Fruit fly (Drosophila melanogaster) whole organism, adult: ENCODE data around the gene SkpD.

Experiments
- CG11617 ChIP-seq: fragments of 200-800 bp; sonication (Bioruptor generic); optimal IDR thresholded peaks from 2 replicates; lab custom pipeline; 2017; ENCODE audit warnings: mild to moderate bottlenecking, missing biosample characterization, missing genetic modification reagents, missing genetic modification characterization
- CG12768 ChIP-seq: fragments of 200-800 bp; sonication (Bioruptor generic); optimal IDR thresholded peaks from 2 replicates; lab custom pipeline; 2017; ENCODE audit warnings: missing biosample characterization, missing genetic modification characterization, mild to moderate bottlenecking, moderate library complexity, missing genetic modification reagents
- CG14711 ChIP-seq: fragments of 200-800 bp; sonication (Bioruptor generic); optimal IDR thresholded peaks from 2 replicates; lab custom pipeline; 2018; ENCODE audit warnings: missing biosample characterization, mild to moderate bottlenecking, missing genetic modification characterization, moderate library complexity
- CG1620 ChIP-seq: fragments of 200-800 bp; sonication (Bioruptor generic); optimal IDR thresholded peaks from 2 replicates; lab custom pipeline; 2016; ENCODE audit warnings: missing biosample characterization, missing genetic modification characterization
- CG33017 ChIP-seq: fragments of 200-800 bp; sonication (Bioruptor generic); optimal IDR thresholded peaks from 2 replicates; lab custom pipeline; 2018; ENCODE audit warnings: missing biosample characterization, mild to moderate bottlenecking, missing genetic modification characterization, moderate library complexity
- CG5204 ChIP-seq: fragments of 200-800 bp; sonication (Bioruptor generic); optimal IDR thresholded peaks from 2 replicates; lab custom pipeline; 2016; ENCODE audit warnings: missing biosample characterization, missing genetic modification characterization
- CG7045 ChIP-seq: fragments of 200-800 bp; sonication (Bioruptor generic); optimal IDR thresholded peaks from 2 replicates; lab custom pipeline; 2017; ENCODE audit warnings: missing biosample characterization, mild to moderate bottlenecking, missing genetic modification characterization
- CG7101 ChIP-seq: fragments of 200-800 bp; sonication (Bioruptor generic); optimal IDR thresholded peaks from 2 replicates; lab custom pipeline; 2018; ENCODE audit warnings: missing biosample characterization, mild to moderate bottlenecking, missing genetic modification characterization, moderate library complexity
- Clk ChIP-seq: fragments of 200-800 bp; sonication (Bioruptor generic); optimal IDR thresholded peaks from 2 replicates; lab custom pipeline; 2017; ENCODE audit warnings: missing biosample characterization, missing genetic modification characterization
- Crg-1 ChIP-seq: fragments of 200-800 bp; sonication (Bioruptor generic); optimal IDR thresholded peaks from 2 replicates; lab custom pipeline; 2016; ENCODE audit warnings: missing biosample characterization, missing genetic modification characterization
- Hr96 ChIP-seq: fragments of 200-800 bp; sonication (Bioruptor generic); optimal IDR thresholded peaks from 2 replicates; lab custom pipeline; 2016; ENCODE audit warnings: missing biosample characterization, missing genetic modification characterization
- Mnt ChIP-seq: fragments of 200-800 bp; sonication (Bioruptor generic); optimal IDR thresholded peaks from 2 replicates; lab custom pipeline; 2016; ENCODE audit warnings: missing biosample characterization, mild to moderate bottlenecking, missing genetic modification characterization
- bab1 ChIP-seq: fragments of 200-800 bp; sonication (Bioruptor generic); optimal IDR thresholded peaks from 3 replicates; lab custom pipeline; 2019; ENCODE audit warnings: missing biosample characterization, mild to moderate bottlenecking, missing genetic modification characterization, moderate library complexity
- cic ChIP-seq: fragments of 200-800 bp; sonication (Bioruptor generic); optimal IDR thresholded peaks from 2 replicates; lab custom pipeline; 2017; ENCODE audit warnings: missing biosample characterization, mild to moderate bottlenecking, missing genetic modification characterization, moderate library complexity
- cnc ChIP-seq, 2 experiments: fragments of >200 bp; optimal IDR thresholded peaks; 2 replicates each; lab custom pipeline; 2017
- kay ChIP-seq: fragments of 200-800 bp; sonication (Bioruptor generic); peaks from one replicate; lab custom pipeline; 2016; ENCODE audit warnings: missing biosample characterization, missing genetic modification characterization, borderline replicate concordance
- ovo ChIP-seq: fragments of 200-800 bp; sonication (Bioruptor generic); optimal IDR thresholded peaks from 2 replicates; lab custom pipeline; 2016; ENCODE audit warnings: missing biosample characterization, missing genetic modification characterization
- pad ChIP-seq: fragments of 200-800 bp; sonication (Bioruptor generic); optimal IDR thresholded peaks from 3 replicates; lab custom pipeline; 2017; ENCODE audit warnings: missing biosample characterization, missing genetic modification characterization, mild to moderate bottlenecking, moderate library complexity, missing genetic modification reagents
- tj ChIP-seq: fragments of 200-800 bp; sonication (Bioruptor generic); optimal IDR thresholded peaks from 3 replicates; lab custom pipeline; 2017; ENCODE audit warnings: missing biosample characterization, mild to moderate bottlenecking, missing genetic modification characterization, moderate library complexity
- toe ChIP-seq: fragments of 200-800 bp; sonication (Bioruptor generic); optimal IDR thresholded peaks from 2 replicates; lab custom pipeline; 2016; ENCODE audit warnings: missing biosample characterization, missing genetic modification characterization

SkpD gene

DNA sequence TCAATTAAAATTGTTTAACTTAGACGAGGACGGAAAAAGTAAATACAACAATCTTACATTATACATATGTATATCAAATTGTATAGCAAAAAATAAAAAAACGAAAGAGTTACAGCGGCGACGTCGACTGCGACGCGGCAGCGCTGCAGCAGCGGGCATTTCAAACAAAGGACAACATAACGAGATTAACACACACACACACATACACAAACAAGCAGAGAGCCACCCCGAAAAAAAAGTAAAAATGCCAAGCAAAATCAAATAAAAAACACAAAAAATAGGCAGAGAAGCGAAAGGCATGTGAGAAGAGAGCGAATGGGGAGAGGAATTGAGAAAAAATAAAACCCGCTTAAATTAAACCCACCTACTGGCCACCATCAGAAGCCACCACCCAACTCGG lies 15.2 kb downstream of the SkpD start:
- TF ChIP-seq Mnt (no peak), ovo (GFP tag; lab: Kevin White, UChicago) (no peak), Hr96 (GFP tag; lab: Kevin White, UChicago) (no peak), bab1 (no peak), cnc (optimal IDR thresholded peaks at IDR 0.05; lab: Kevin White, UChicago) (no peak), kay (GFP tag; lab: Kevin White, UChicago) (no peak), CG5204 (GFP tag; lab: Kevin White, UChicago) (no peak), CG14711 (tag; lab: Kevin White, UChicago) (no peak), CG1620 (GFP tag; lab: Kevin White, UChicago) (no peak), CG11617 (GFP tag; lab: Kevin White, UChicago) (no peak), cic (GFP tag; lab: Kevin White, UChicago) (no peak)

DNA sequence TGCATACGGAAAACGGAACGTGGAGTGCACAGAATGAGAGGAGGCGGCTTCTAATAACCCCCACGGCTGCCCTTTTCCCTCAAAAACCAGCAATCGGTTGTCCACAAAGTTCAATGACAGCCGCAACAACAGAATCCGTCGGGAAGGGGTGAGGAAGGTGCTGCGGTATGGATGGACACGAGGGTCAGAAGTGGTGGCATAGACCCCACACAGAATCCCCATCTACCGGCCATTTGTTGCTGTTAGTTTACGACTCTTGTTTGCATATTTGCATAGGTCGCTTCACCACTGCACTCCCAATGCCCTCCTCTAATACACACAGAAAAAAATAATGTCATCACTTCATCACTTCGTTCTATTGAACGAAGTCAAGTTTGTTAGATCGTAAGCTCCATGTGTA lies 26.5 kb downstream of the SkpD start:
- TF ChIP-seq pad (GFP tag; lab: Kevin White, UChicago) (no peak), toe (GFP tag; lab: Kevin White, UChicago) (no peak), Clk (GFP tag; lab: Kevin White, UChicago) (no peak), bab1 (no peak), CG12768 (GFP tag; lab: Kevin White, UChicago) (no peak), Hr96 (GFP tag; lab: Kevin White, UChicago) (no peak), kay (GFP tag; lab: Kevin White, UChicago) (no peak), CG14711 (tag; lab: Kevin White, UChicago) (no peak), ovo (GFP tag; lab: Kevin White, UChicago) (no peak), CG11617 (GFP tag; lab: Kevin White, UChicago) (no peak), CG7045 (GFP tag; lab: Kevin White, UChicago) (no peak), CG7101 (tag; lab: Kevin White, UChicago) (no peak), cic (GFP tag; lab: Kevin White, UChicago) (no peak), Crg-1 (no peak)

DNA sequence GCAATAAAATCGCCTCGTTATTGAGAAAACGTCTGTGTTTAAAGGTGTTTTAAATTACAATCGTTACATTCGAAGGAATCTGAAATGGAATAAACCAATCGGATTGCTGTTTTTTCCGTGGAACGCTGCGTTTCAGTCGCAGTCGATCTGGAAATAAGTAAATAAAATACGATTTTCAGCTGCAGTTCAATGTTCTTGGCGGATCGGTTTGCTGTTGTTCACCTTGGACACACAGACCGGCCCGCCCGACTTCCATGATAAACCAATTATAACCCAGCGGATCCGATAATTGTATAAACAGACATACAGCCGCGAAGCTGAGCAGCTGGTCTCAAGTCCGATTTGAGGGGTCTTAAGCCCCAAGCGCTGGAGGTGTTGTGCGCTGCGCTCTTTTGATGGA lies 27.8 kb downstream of the SkpD start:
- TF ChIP-seq CG12768 (GFP tag; lab: Kevin White, UChicago) = no peak
- TF ChIP-seq Hr96 (GFP tag; lab: Kevin White, UChicago) = no peak
- TF ChIP-seq CG33017 = no peak
- no peak for TF ChIP-seq CG5204 (GFP tag; lab: Kevin White, UChicago)
- TF ChIP-seq kay (GFP tag; lab: Kevin White, UChicago) = no peak
- TF ChIP-seq ovo (GFP tag; lab: Kevin White, UChicago) = no peak
- no peak for TF ChIP-seq Mnt
- no peak for TF ChIP-seq CG11617 (GFP tag; lab: Kevin White, UChicago)
- TF ChIP-seq Crg-1 = no peak
- no peak for TF ChIP-seq bab1
- no peak for TF ChIP-seq pad (GFP tag; lab: Kevin White, UChicago)
- no peak for TF ChIP-seq CG7101 (tag; lab: Kevin White, UChicago)
- TF ChIP-seq CG14711 (tag; lab: Kevin White, UChicago) = no peak
- TF ChIP-seq Clk (GFP tag; lab: Kevin White, UChicago) = no peak
- no peak for TF ChIP-seq tj (GFP tag; lab: Kevin White, UChicago)
- no peak for TF ChIP-seq cic (GFP tag; lab: Kevin White, UChicago)
- no peak for TF ChIP-seq CG7045 (GFP tag; lab: Kevin White, UChicago)
- TF ChIP-seq toe (GFP tag; lab: Kevin White, UChicago) = no peak
- no peak for TF ChIP-seq CG1620 (GFP tag; lab: Kevin White, UChicago)

DNA sequence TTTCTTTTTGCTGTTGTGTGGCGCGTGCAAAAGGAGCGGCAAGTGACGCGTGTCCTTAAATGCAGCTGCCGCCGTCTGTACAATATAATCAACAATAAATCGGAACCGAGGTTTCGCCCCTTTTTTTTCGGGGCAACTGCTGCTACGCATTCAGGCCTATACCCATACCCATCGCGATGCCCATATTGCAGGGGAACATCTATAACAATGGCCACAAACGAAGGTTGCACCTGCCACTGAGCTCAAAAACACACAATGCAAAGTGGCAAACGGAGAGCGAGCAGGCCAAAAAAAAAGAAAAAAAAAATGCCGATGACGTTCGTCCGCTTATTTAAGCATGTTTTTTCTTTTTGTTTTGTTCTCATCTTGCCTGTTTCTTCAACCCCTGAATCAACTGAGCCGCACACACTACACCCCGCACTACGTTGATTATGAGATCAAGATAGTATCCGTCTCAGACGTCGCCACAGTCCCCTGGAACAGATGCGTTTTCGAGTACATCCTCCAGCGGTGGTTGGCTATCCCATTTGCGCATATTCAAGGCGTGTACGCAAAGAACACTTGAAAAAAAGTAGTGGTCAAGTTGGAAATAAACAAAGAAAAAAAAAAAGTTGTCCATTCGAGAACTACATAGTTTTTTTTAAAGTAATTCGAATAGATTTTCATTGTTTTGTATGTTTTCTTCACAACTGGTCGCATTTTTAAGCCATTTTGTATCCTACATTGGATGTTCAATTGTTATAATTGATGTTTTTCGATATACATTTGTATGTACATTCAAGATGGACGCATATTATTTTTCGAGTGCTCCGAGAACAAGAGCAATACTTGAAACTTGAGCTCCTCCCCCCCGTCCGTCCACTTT lies 30.1 kb downstream of the SkpD start:
- TF ChIP-seq CG12768 (GFP tag; lab: Kevin White, UChicago) = no peak

DNA sequence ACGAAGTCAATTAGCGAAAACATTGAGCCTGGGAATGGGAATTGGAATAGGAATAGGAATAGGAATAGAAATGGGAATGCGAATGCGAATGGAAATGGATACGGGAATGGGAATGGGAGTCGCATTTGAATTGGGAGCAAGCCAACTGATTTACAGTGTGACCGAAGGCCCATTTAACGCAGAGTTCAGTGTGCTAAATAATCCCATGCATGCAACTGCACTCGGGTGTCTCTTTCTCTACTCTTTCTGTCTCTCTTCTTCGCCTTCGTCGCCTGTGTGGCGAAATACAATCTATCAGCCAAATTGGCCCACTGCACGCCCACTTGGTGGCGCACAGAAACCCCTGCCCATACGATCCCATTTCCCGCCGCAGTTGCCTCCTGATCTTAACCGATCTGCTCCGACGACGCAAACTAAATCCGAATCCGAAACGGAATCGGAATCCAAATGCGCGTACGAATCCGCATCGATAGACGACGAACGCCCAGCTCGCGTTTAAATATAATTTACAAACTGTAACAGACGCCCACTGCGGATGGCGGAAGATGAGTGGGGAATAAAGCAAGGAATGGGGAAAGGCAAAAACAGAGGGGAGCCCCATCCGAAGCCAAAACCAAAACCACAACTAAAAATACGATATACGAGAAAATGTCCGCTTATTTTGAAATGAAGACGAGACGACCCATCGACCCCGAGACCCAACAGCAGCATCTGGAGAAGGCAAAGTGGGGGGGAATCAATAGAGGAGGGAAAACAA lies 31.7 kb downstream of the SkpD start:
- TF ChIP-seq CG1620 (GFP tag; lab: Kevin White, UChicago) (no peak), ovo (GFP tag; lab: Kevin White, UChicago) (no peak), CG12768 (GFP tag; lab: Kevin White, UChicago) (no peak), CG5204 (GFP tag; lab: Kevin White, UChicago) (no peak), cnc (optimal IDR thresholded peaks at IDR 0.05; lab: Kevin White, UChicago) (no peak), Clk (GFP tag; lab: Kevin White, UChicago) (no peak), Crg-1 (no peak), bab1 (no peak)

DNA sequence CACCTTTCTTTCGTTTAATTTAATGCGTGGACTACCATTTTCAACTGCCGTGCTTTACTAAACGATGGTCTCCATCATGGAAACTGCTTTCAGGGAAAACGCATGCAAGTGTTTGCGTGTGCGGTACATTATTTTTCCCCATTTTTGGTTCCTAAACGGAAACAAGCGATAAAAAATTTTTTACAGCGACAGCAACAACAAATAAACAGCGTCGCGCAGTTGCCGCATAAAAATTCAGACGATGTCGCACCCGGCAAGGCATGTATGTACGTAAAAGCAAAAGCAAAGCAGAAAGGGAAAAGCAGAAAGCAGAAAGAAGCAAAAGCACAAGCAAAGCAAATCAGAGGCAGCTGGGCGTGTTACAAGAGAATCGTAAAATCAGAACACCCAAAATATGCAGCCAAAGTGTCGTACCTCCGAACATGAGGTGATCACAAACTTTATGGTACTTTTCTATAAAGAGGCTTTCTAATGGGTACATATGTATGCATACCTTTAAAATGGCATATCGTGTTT lies 33.1 kb downstream of the SkpD start:
- peak; percentile 0 for TF ChIP-seq tj (GFP tag; lab: Kevin White, UChicago)
- no peak for TF ChIP-seq Mnt
- TF ChIP-seq CG7045 (GFP tag; lab: Kevin White, UChicago) = no peak
- TF ChIP-seq CG12768 (GFP tag; lab: Kevin White, UChicago) = no peak
- TF ChIP-seq Clk (GFP tag; lab: Kevin White, UChicago) = no peak
- no peak for TF ChIP-seq Hr96 (GFP tag; lab: Kevin White, UChicago)
- TF ChIP-seq CG14711 (tag; lab: Kevin White, UChicago) = no peak
- TF ChIP-seq toe (GFP tag; lab: Kevin White, UChicago) = no peak
- TF ChIP-seq cic (GFP tag; lab: Kevin White, UChicago) = no peak
- no peak for TF ChIP-seq kay (GFP tag; lab: Kevin White, UChicago)
- peak; percentile 61 for TF ChIP-seq bab1
- no peak for TF ChIP-seq Crg-1
- TF ChIP-seq CG11617 (GFP tag; lab: Kevin White, UChicago) = no peak
